Fruit fly (Drosophila melanogaster) whole organism, pupa: ENCODE data around the gene bru1.

Experiments
- CG10348 ChIP-seq: fragments of 200-800 bp; sonication (Bioruptor generic); IDR thresholded peaks from 2 replicates; pipeline ENCODE4 v1.3.6; 2022; ENCODE audit warnings: missing biosample characterization, missing genetic modification characterization
- CG12605 ChIP-seq: fragments of 200-800 bp; sonication (Bioruptor generic); IDR thresholded peaks from 2 replicates; pipeline ENCODE4 v1.3.6; 2022; ENCODE audit warnings: missing biosample characterization, missing genetic modification characterization
- CG13204 ChIP-seq: fragments of 200-800 bp; sonication (Bioruptor generic); optimal IDR thresholded peaks from 2 replicates; lab custom pipeline; 2018; ENCODE audit warnings: missing biosample characterization, mild to moderate bottlenecking, missing genetic modification characterization, moderate library complexity
- CG14655 ChIP-seq: fragments of 200-800 bp; sonication (Bioruptor generic); optimal IDR thresholded peaks from 3 replicates; lab custom pipeline; 2017; ENCODE audit warnings: mild to moderate bottlenecking, missing biosample characterization, missing genetic modification reagents, missing genetic modification characterization
- CG15710 ChIP-seq: fragments of 200-800 bp; sonication (Bioruptor generic); optimal IDR thresholded peaks from 2 replicates; lab custom pipeline; 2018; ENCODE audit warnings: missing biosample characterization, mild to moderate bottlenecking, missing genetic modification characterization, moderate library complexity
- CG17806 ChIP-seq: fragments of 200-800 bp; sonication (Bioruptor generic); optimal IDR thresholded peaks from 2 replicates; lab custom pipeline; 2018; ENCODE audit warnings: missing biosample characterization, mild to moderate bottlenecking, missing genetic modification characterization, moderate library complexity
- CG32121 ChIP-seq: fragments of 200-800 bp; sonication (Bioruptor generic); IDR thresholded peaks from 2 replicates; pipeline ENCODE4 v1.3.6; 2022; ENCODE audit warnings: missing biosample characterization, missing genetic modification characterization
- CG34367 ChIP-seq: fragments of 200-800 bp; sonication (Bioruptor generic); optimal IDR thresholded peaks from 2 replicates; lab custom pipeline; 2018; ENCODE audit warnings: missing biosample characterization, mild to moderate bottlenecking, missing genetic modification characterization
- CG4496 ChIP-seq: fragments of 200-800 bp; sonication (Bioruptor generic); IDR thresholded peaks from 3 replicates; pipeline ENCODE4 v1.3.6; 2022; ENCODE audit warnings: missing biosample characterization, missing genetic modification characterization
- CG8159 ChIP-seq: fragments of 200-800 bp; sonication (Bioruptor generic); optimal IDR thresholded peaks from 3 replicates; lab custom pipeline; 2018; ENCODE audit warnings: missing biosample characterization, mild to moderate bottlenecking, missing genetic modification characterization, moderate library complexity
- CG8301 ChIP-seq: fragments of 200-800 bp; sonication (Bioruptor generic); optimal IDR thresholded peaks from 2 replicates; lab custom pipeline; 2018; ENCODE audit warnings: missing biosample characterization, mild to moderate bottlenecking, missing genetic modification characterization
- CG9948 ChIP-seq: fragments of 200-800 bp; sonication (Bioruptor generic); optimal IDR thresholded peaks from 2 replicates; lab custom pipeline; 2018; ENCODE audit warnings: missing biosample characterization, mild to moderate bottlenecking, missing genetic modification characterization, moderate library complexity
- D1 ChIP-seq: fragments of 200-800 bp; sonication (Bioruptor generic); optimal IDR thresholded peaks from 2 replicates; lab custom pipeline; 2018; ENCODE audit warnings: missing biosample characterization, mild to moderate bottlenecking, missing genetic modification characterization, moderate library complexity
- EcR ChIP-seq: fragments of 200-800 bp; sonication (Bioruptor generic); optimal IDR thresholded peaks from 3 replicates; lab custom pipeline; 2019; ENCODE audit warnings: missing biosample characterization, missing genetic modification characterization, mild to moderate bottlenecking, moderate library complexity, missing genetic modification reagents
- Ets98B ChIP-seq: fragments of 200-800 bp; sonication (Bioruptor generic); IDR thresholded peaks from 2 replicates; pipeline ENCODE4 v1.3.6; 2022; ENCODE audit warnings: missing biosample characterization, missing genetic modification characterization
- Pif1A ChIP-seq: fragments of 200-800 bp; sonication (Bioruptor generic); optimal IDR thresholded peaks from 3 replicates; lab custom pipeline; 2016; ENCODE audit warnings: missing biosample characterization, missing genetic modification characterization
- Pif1B ChIP-seq: fragments of 200-800 bp; sonication (Bioruptor generic); optimal IDR thresholded peaks from 3 replicates; lab custom pipeline; 2016; ENCODE audit warnings: missing biosample characterization, missing genetic modification characterization
- Snoo ChIP-seq: fragments of 200-800 bp; sonication (Bioruptor generic); optimal IDR thresholded peaks from 3 replicates; lab custom pipeline; 2017; ENCODE audit warnings: missing biosample characterization, mild to moderate bottlenecking, missing genetic modification characterization, inconsistent platforms
- fd96Ca ChIP-seq: fragments of 200-800 bp; sonication (Bioruptor generic); IDR thresholded peaks from 3 replicates; pipeline ENCODE4 v1.3.6; 2022; ENCODE audit warnings: missing biosample characterization, missing genetic modification characterization
- gl ChIP-seq: fragments of 200-800 bp; sonication (Bioruptor generic); optimal IDR thresholded peaks from 2 replicates; lab custom pipeline; 2018; ENCODE audit warnings: missing biosample characterization, mild to moderate bottlenecking, missing genetic modification characterization
- rn ChIP-seq: fragments of 200-800 bp; sonication (Bioruptor generic); IDR thresholded peaks from 2 replicates; pipeline ENCODE4 v1.3.6; 2022; ENCODE audit warnings: missing biosample characterization, missing genetic modification characterization

Gene bru1

DNA sequence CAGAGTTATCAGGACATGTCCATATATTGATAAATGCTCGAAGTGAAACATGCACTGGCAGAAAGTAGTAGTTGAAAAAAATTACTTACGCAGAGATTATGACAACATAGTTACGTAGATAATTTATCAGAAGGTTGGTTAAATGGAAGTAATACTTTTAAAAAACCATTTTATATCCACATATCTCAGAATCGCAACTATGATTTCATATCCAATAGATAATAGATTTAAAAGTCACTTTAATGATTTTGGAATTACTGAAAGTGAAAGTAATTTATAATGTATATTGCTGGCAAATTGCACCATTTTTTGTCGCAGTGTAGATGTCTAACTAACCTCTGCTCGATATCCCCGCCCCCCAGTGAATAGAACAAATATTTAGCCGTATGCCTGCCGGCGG is 162.4 kb downstream of the bru1 start:
- no peak for TF ChIP-seq CG8159 (tag; lab: Kevin White, UChicago)
- TF ChIP-seq CG8301, result no peak
- no peak for TF ChIP-seq Pif1A (GFP tag; lab: Kevin White, UChicago)
- no peak for TF ChIP-seq CG10348
- TF ChIP-seq CG14655 (GFP tag; lab: Kevin White, UChicago), result no peak
- no peak for TF ChIP-seq Snoo (tag; lab: Kevin White, UChicago)
- no peak for TF ChIP-seq CG4496
- TF ChIP-seq, all 21 proteins: peak for 0

DNA sequence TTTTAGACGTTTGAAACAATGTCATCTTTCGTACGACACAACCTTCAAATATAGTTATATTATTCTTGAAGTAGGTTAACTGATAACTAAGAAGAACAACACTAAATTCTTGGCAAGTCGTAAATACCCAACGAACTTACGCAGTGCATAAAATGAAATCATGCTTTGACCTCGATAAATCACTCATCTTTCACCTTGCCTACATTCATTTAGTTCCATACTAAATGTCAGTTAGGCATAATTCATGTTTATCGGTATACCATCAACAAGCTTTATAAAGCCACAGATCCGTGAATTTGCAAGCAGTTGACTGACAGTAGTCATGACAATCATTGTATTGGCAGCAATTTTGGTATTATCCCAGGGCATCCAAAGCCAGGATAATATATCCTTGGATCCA is 163.7 kb downstream of the bru1 start, which contains the start of gene CG31862:
CG31862 (plus strand) TSS at position 301 of the 400 bp plus-strand sequence.
- no peak for TF ChIP-seq CG32121
- TF ChIP-seq, all 21 proteins: peak for 0

DNA sequence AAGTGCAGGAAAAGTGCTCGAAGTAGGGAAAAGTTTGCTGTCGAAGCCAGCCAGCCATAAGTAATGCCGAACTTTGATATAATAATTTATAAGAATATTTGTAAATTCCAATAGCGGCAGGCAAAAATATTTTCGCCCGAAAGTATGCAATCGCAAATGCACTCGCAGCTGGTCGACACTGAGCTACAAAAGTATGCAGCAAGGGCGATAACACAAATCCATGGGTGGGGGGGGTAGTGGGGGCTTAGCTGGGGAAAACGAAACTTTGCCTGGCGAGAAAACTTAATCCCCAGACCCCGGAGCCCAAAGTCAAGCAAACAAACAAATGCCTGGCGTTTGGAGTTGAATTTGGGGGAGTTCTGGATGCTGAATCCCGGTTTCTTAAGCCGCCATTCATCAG is 166.9 kb downstream of the bru1 start:
- no peak for TF ChIP-seq CG14655 (GFP tag; lab: Kevin White, UChicago)
- no peak for TF ChIP-seq CG12605
- no peak for TF ChIP-seq Snoo (tag; lab: Kevin White, UChicago)
- TF ChIP-seq CG9948 (tag; lab: Kevin White, UChicago), result no peak
- TF ChIP-seq CG34367 (tag; lab: Kevin White, UChicago), result no peak
- TF ChIP-seq Ets98B, result no peak
- TF ChIP-seq CG13204, result no peak
- TF ChIP-seq CG17806, result no peak
- no peak for TF ChIP-seq CG8301
- TF ChIP-seq CG32121, result no peak
- no peak for TF ChIP-seq Pif1A (GFP tag; lab: Kevin White, UChicago)
- TF ChIP-seq fd96Ca (GFP tag; lab: Robert Waterston, UW), result no peak
- no peak for TF ChIP-seq CG15710
- no peak for TF ChIP-seq Pif1B (GFP tag; lab: Kevin White, UChicago)
- no peak for TF ChIP-seq CG4496
- TF ChIP-seq D1 (tag; lab: Kevin White, UChicago), result no peak
- no peak for TF ChIP-seq EcR (GFP tag; lab: Kevin White, UChicago)
- no peak for TF ChIP-seq CG10348
- TF ChIP-seq, all 21 proteins: peak for 0

DNA sequence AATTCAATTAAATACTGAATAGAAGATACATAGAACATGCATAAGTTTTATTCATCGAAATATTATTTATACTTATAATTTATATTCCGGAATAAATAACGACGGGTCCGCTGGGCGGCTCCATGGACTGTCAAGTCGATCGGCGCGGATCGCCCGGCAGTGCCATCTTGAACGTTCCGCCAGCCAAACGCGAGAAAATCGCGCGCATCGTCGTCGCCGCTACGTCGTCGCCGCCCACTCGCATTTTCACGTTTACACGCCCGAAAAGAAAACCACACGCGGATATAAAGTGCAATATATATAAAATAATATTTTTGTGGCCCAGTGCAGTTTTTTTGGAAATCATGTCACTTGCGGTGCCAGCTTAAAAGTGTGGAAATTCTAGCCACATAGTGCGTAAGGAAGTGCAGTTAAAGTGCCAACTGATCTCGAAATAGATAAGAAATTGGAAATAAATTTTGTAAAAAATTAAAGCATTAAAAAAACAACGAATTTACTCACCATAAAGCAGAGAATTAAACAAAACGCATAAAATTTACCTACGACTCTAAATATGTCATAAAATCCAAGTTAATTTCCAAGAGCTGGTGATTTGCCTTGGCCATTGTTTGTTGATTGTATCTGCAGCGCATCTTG is 168.9 kb downstream of the bru1 start, which contains the start of the genes bru2 and CG43813:
bru2 (plus strand) TSS at position 586 of the 636 bp plus-strand sequence.
CG43813 (minus strand) TSS at position 633 of the 636 bp plus-strand sequence.
- no peak for TF ChIP-seq Ets98B
- no peak for TF ChIP-seq CG8159 (tag; lab: Kevin White, UChicago)
- TF ChIP-seq gl, result no peak
- TF ChIP-seq EcR (GFP tag; lab: Kevin White, UChicago), result no peak
- TF ChIP-seq CG13204, result no peak
- no peak for TF ChIP-seq Pif1A (GFP tag; lab: Kevin White, UChicago)

DNA sequence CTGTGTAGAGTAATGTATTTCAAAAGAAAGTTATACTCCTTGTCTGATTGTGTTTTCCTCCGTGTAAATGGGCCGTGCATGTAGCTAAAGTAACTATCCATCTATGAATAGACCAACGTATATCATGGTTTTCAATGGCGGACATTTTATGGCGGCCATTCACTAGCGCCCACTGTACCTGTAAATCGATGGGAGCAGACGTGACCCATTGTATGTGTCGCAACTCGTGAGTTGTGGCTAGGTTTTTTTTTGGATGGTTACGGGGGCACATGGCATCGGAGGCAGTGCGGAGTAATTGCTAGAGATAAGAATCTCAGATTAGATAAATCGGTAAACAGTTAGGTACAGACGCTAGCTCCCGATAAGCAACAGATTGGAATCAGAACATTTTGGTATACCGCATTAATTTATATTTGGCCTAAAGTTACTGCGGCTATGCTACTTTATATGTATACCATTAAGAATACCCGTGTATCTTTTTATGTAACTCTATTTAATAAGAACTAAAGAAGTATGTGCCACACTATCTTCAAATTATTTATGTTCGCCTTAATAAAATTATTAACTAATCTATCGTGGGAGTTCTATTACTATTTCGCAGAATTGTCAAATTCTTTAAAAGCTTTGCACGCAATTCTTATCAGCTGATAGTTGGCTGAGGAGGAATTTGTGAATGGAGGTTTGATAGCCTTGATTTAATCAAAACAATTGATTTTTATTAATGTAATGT is 171.5 kb downstream of the bru1 start:
- no peak for TF ChIP-seq CG17806
- TF ChIP-seq CG8301, result no peak
- TF ChIP-seq Pif1B (GFP tag; lab: Kevin White, UChicago), result no peak
- TF ChIP-seq D1 (tag; lab: Kevin White, UChicago), result no peak
- no peak for TF ChIP-seq rn (GFP tag; lab: Robert Waterston, UW)
- no peak for TF ChIP-seq CG34367 (tag; lab: Kevin White, UChicago)
- no peak for TF ChIP-seq CG12605
- TF ChIP-seq CG9948 (tag; lab: Kevin White, UChicago), result no peak
- no peak for TF ChIP-seq Pif1A (GFP tag; lab: Kevin White, UChicago)
- TF ChIP-seq EcR (GFP tag; lab: Kevin White, UChicago), result no peak
- no peak for TF ChIP-seq CG8159 (tag; lab: Kevin White, UChicago)
- TF ChIP-seq Ets98B, result no peak

DNA sequence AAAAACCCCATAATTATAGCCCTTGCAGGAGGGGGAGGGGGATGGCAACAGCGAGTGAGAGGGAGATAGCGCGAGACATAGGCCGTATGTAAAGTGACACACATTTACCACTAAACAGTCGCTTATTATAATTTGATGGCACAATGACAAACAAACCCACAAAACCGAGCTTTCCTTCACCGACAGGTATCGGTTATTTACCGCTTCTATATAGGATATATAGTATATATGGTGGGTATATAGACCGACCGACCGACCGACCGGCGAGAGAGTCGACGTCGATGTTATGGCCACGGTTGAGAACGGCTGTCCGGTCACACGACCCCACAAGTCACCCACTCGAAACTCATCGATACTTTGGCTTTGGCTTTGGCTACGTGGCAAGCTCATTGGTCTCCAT is 172.2 kb downstream of the bru1 start:
- TF ChIP-seq CG9948 (tag; lab: Kevin White, UChicago) (no peak), CG32121 (no peak), rn (GFP tag; lab: Robert Waterston, UW) (no peak), gl (no peak), D1 (tag; lab: Kevin White, UChicago) (no peak), EcR (GFP tag; lab: Kevin White, UChicago) (no peak), Pif1B (GFP tag; lab: Kevin White, UChicago) (no peak), CG14655 (GFP tag; lab: Kevin White, UChicago) (no peak), CG10348 (no peak), Pif1A (GFP tag; lab: Kevin White, UChicago) (no peak)

DNA sequence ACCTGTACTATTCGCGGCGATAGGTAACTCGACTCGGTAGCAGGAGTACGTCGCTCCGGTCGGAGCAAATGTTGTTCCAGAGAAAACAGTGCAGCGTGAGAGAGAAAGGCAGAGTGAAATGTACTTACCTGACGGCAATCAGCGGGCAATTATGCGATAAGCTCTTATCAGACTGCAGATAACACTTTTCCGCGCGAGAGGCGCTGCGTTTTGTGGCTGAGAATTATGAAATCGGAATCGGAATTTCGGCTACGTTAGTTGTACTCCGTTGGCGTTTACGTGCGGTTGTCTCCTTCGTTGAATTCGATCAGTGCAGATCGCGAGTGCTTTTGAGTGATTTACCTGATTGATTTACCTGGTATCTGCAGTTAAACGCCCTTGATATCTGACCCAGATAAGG is 173.1 kb downstream of the bru1 start:
- TF ChIP-seq CG8159 (tag; lab: Kevin White, UChicago), result no peak
- peak; percentile 11 for TF ChIP-seq EcR (GFP tag; lab: Kevin White, UChicago)
